Fruit fly (Drosophila melanogaster) whole organism, prepupa: ENCODE data around the gene CG18662.

Source experiments
- CG10631 ChIP-seq: fragments of 200-800 bp; sonication (Bioruptor generic); optimal IDR thresholded peaks from 2 replicates; lab custom pipeline; 2016; ENCODE audit warnings: missing biosample characterization, missing genetic modification characterization
- CG11294 ChIP-seq: fragments of 200-800 bp; sonication (Bioruptor generic); IDR thresholded peaks from 2 replicates; pipeline ENCODE4 v1.3.6; 2022; ENCODE audit warnings: missing biosample characterization, missing genetic modification characterization
- CG15336 ChIP-seq: fragments of 200-800 bp; sonication (Bioruptor generic); IDR thresholded peaks from 2 replicates; pipeline ENCODE4 v1.3.6; 2022; ENCODE audit warnings: missing biosample characterization, missing genetic modification characterization
- CG31627 ChIP-seq: fragments of 200-800 bp; sonication (Bioruptor generic); optimal IDR thresholded peaks from 3 replicates; lab custom pipeline; 2016; ENCODE audit warnings: missing biosample characterization, missing genetic modification characterization
- CG4318 ChIP-seq: fragments of 200-800 bp; sonication (Bioruptor generic); optimal IDR thresholded peaks from 3 replicates; lab custom pipeline; 2017; ENCODE audit warnings: missing biosample characterization, mild to moderate bottlenecking, missing genetic modification characterization
- CG6276 ChIP-seq: fragments of 200-800 bp; sonication (Bioruptor generic); optimal IDR thresholded peaks from 2 replicates; lab custom pipeline; 2017; ENCODE audit warnings: missing biosample characterization, mild to moderate bottlenecking, missing genetic modification characterization
- CG6808 ChIP-seq: fragments of 200-800 bp; sonication (Bioruptor generic); optimal IDR thresholded peaks from 3 replicates; lab custom pipeline; 2017; ENCODE audit warnings: missing biosample characterization, missing genetic modification characterization, mild to moderate bottlenecking, moderate library complexity, missing genetic modification reagents
- Eip78C ChIP-seq: fragments of 200-800 bp; sonication (Bioruptor generic); peaks from one replicate; lab custom pipeline; 2016; ENCODE audit warnings: missing biosample characterization, missing genetic modification characterization
- Eip93F ChIP-seq: fragments of 200-800 bp; sonication (Bioruptor generic); optimal IDR thresholded peaks from 2 replicates; lab custom pipeline; 2016; ENCODE audit warnings: missing biosample characterization, mild to moderate bottlenecking, missing genetic modification characterization
- Ets21C ChIP-seq: fragments of 200-800 bp; sonication (Bioruptor generic); optimal IDR thresholded peaks from 3 replicates; lab custom pipeline; 2016; ENCODE audit warnings: missing biosample characterization, missing genetic modification characterization
- Ets96B ChIP-seq: fragments of 200-800 bp; optimal IDR thresholded peaks from 2 replicates; lab custom pipeline; 2019; ENCODE audit warnings: missing biosample characterization, mild to moderate bottlenecking, missing genetic modification characterization, moderate library complexity
- Lpt ChIP-seq: fragments of 200-800 bp; sonication (Bioruptor generic); optimal IDR thresholded peaks from 3 replicates; lab custom pipeline; 2016; ENCODE audit warnings: missing biosample characterization, missing genetic modification characterization
- Smox ChIP-seq: fragments of 200-800 bp; sonication (Bioruptor generic); optimal IDR thresholded peaks from 3 replicates; lab custom pipeline; 2016; ENCODE audit warnings: missing biosample characterization, missing genetic modification characterization
- Sox102F ChIP-seq: fragments of 200-800 bp; sonication (Bioruptor generic); optimal IDR thresholded peaks from 2 replicates; lab custom pipeline; 2016; ENCODE audit warnings: missing biosample characterization, mild to moderate bottlenecking, missing genetic modification characterization
- Sox15 ChIP-seq: fragments of 200-800 bp; sonication (Bioruptor generic); optimal IDR thresholded peaks from 3 replicates; lab custom pipeline; 2016; ENCODE audit warnings: missing biosample characterization, missing genetic modification characterization
- achi ChIP-seq: fragments of 200-800 bp; sonication (Bioruptor generic); optimal IDR thresholded peaks from 3 replicates; lab custom pipeline; 2016; ENCODE audit warnings: missing biosample characterization, missing genetic modification characterization
- cyc ChIP-seq: fragments of 200-800 bp; sonication (Bioruptor generic); optimal IDR thresholded peaks from 3 replicates; lab custom pipeline; 2016; ENCODE audit warnings: missing biosample characterization, missing genetic modification characterization
- esn ChIP-seq: fragments of 200-800 bp; sonication (Bioruptor generic); optimal IDR thresholded peaks from 2 replicates; lab custom pipeline; 2016; ENCODE audit warnings: missing biosample characterization, mild to moderate bottlenecking, missing genetic modification characterization, moderate library complexity
- fd59A ChIP-seq: fragments of 200-800 bp; sonication (Bioruptor generic); optimal IDR thresholded peaks from 2 replicates; lab custom pipeline; 2017; ENCODE audit warnings: missing biosample characterization, mild to moderate bottlenecking, missing genetic modification characterization, missing genetic modification reagents
- fkh ChIP-seq: fragments of 200-800 bp; sonication (Bioruptor generic); optimal IDR thresholded peaks from 3 replicates; lab custom pipeline; 2017; ENCODE audit warnings: missing biosample characterization, mild to moderate bottlenecking, missing genetic modification characterization, moderate library complexity
- pdm3 ChIP-seq: fragments of 200-800 bp; sonication (Bioruptor generic); optimal IDR thresholded peaks from 3 replicates; lab custom pipeline; 2016; ENCODE audit warnings: missing biosample characterization, missing genetic modification characterization
- spab ChIP-seq: fragments of 200-800 bp; sonication (Bioruptor generic); optimal IDR thresholded peaks from 2 replicates; lab custom pipeline; 2017; ENCODE audit warnings: missing biosample characterization, mild to moderate bottlenecking, missing genetic modification characterization, missing genetic modification reagents
- ss ChIP-seq, 2 experiments: fragments of 200-800 bp; sonication (Bioruptor generic); optimal IDR thresholded peaks; 2 replicates in 1 of 2; 3 replicates in 1 of 2; lab custom pipeline; 2017 to 2018; ENCODE audit warnings: mild to moderate bottlenecking in 2 of 2, missing biosample characterization in 2 of 2, missing genetic modification characterization in 2 of 2, moderate library complexity in 1 of 2
- topi ChIP-seq: fragments of 200-800 bp; sonication (Bioruptor generic); optimal IDR thresholded peaks from 3 replicates; lab custom pipeline; 2016; ENCODE audit warnings: missing biosample characterization, missing genetic modification characterization
- vri ChIP-seq: fragments of 200-800 bp; sonication (Bioruptor generic); optimal IDR thresholded peaks from 3 replicates; lab custom pipeline; 2016; ENCODE audit warnings: missing biosample characterization, mild to moderate bottlenecking, missing genetic modification characterization

CG18662 gene

dm6 chr2L:9010267-9010666, 29.8 kb downstream of the CG18662 start, which contains the start of gene CG9568:
Gene CG9568 (plus strand): TSS chr2L:9010583.
- TF ChIP-seq vri (peak; percentile 70), CG6808 (GFP tag; lab: Kevin White, UChicago) (no peak)

- no peak for TF ChIP-seq topi (GFP tag; lab: Kevin White, UChicago)
- peak; percentile 49 for TF ChIP-seq Eip93F (GFP tag; lab: Kevin White, UChicago)
- no peak for TF ChIP-seq Ets21C (GFP tag; lab: Kevin White, UChicago)
- TF ChIP-seq CG6808 (GFP tag; lab: Kevin White, UChicago), result no peak
- no peak for TF ChIP-seq spab (GFP tag; lab: Kevin White, UChicago)
- TF ChIP-seq vri, result peak; percentile 60
- TF ChIP-seq Lpt (GFP tag; lab: Kevin White, UChicago), result no peak
- no peak for TF ChIP-seq pdm3
Observed at dm6 chr2L:9011543-9012238, 31.2 kb downstream of the CG18662 start, which contains the start of gene CG13102. Gene CG13102 (plus strand): TSS chr2L:9012188.

- TF ChIP-seq CG15336 (no peak), esn (no peak), Eip93F (GFP tag; lab: Kevin White, UChicago) (no peak)
Observed at dm6 chr2L:9013968-9014367, 33.5 kb downstream of the CG18662 start, which contains the start of gene Rcd-1r. Gene Rcd-1r (minus strand): TSS chr2L:9014068.

dm6 chr2L:9019438-9019837, 39.0 kb downstream of the CG18662 start:
- TF ChIP-seq ss (GFP tag; optimal IDR thresholded peaks at IDR 0.05; lab: Kevin White, UChicago) (no peak), Ets96B (tag; lab: Kevin White, UChicago) (no peak), cyc (GFP tag; lab: Kevin White, UChicago) (no peak), CG31627 (GFP tag; lab: Kevin White, UChicago) (no peak), esn (no peak), fd59A (GFP tag; lab: Kevin White, UChicago) (no peak), fkh (GFP tag; lab: Kevin White, UChicago) (no peak), Smox (no peak), Eip78C (GFP tag; lab: Kevin White, UChicago) (no peak), CG6276 (GFP tag; lab: Kevin White, UChicago) (no peak), Eip93F (GFP tag; lab: Kevin White, UChicago) (no peak), CG4318 (GFP tag; lab: Kevin White, UChicago) (no peak), Sox15 (GFP tag; lab: Kevin White, UChicago) (no peak), achi (GFP tag; lab: Kevin White, UChicago) (no peak), pdm3 (no peak), CG10631 (GFP tag; lab: Kevin White, UChicago) (no peak)

- TF ChIP-seq CG11294 (GFP tag; lab: Robert Waterston, UW), result no peak
- TF ChIP-seq Sox102F (GFP tag; lab: Kevin White, UChicago), result no peak
Observed at dm6 chr2L:9026157-9026556, 45.7 kb downstream of the CG18662 start.
